Worm (Caenorhabditis elegans): ENCODE measurements around the gene Y38E10A.35.

DNA sequence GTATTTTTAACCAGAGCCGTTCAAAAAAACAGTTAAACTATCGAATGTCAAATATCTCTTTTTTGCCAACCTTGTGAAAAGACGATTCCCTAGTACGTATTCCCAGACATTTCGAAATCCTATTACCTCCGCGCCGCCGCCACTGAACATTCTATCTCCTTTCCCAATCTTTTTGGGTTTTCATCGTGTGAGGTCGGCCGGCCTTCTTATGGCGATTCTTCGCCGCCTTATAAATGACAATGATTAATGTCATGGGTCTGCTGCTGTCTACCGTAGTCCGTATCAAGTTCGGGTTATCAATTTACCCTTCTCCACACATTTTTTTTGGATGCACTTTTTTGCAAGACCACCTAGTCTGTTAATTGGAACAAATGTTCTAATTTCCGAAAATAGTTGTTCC, 23.0 kb downstream of the Y38E10A.35 start:
- no peak for TF ChIP-seq ama-1 (optimal IDR thresholded peaks at IDR 0.05)
- TF ChIP-seq tra-4 (tag; optimal IDR thresholded peaks at IDR 0.05) = no peak
- TF ChIP-seq F13C5.2 (tag; optimal IDR thresholded peaks at IDR 0.05) = no peak
- TF ChIP-seq B0310.2 (tag; optimal IDR thresholded peaks at IDR 0.05) = no peak
- no peak for TF ChIP-seq ceh-13 (GFP tag; optimal IDR thresholded peaks at IDR 0.05)
- TF ChIP-seq hnd-1 (tag; optimal IDR thresholded peaks at IDR 0.05) = no peak
- no peak for TF ChIP-seq aly-1 (tag; optimal IDR thresholded peaks at IDR 0.05)
- no peak for TF ChIP-seq scrt-1 (GFP tag; IDR thresholded peaks at IDR 0.05)
- no peak for TF ChIP-seq flt-1 (GFP tag; IDR thresholded peaks at IDR 0.05)
- TF ChIP-seq hmg-4 (GFP tag; optimal IDR thresholded peaks at IDR 0.05) = no peak
- no peak for TF ChIP-seq tbx-37 (GFP tag; conservative IDR thresholded peaks at IDR 0.05)
- TF ChIP-seq hmbx-1 (tag; optimal IDR thresholded peaks at IDR 0.05) = no peak
- no peak for TF ChIP-seq sea-1 (GFP tag; conservative IDR thresholded peaks at IDR 0.05)
- TF ChIP-seq pes-1 (GFP tag; IDR thresholded peaks at IDR 0.05) = no peak
